Worm (Caenorhabditis elegans) whole organism, L1 larva: ENCODE data around the gene uda-1.

Experiments used
- C16A3.4 ChIP-seq: fragments of 150-350 bp; optimal IDR thresholded peaks from 2 replicates; lab custom pipeline; 2014; ENCODE audit warnings: missing biosample characterization, missing genetic modification characterization
- Y116A8C.19 ChIP-seq: sonication (generic microtip); optimal IDR thresholded peaks from 2 replicates; lab custom pipeline; 2016; ENCODE audit warnings: missing compliant biosample characterization, missing genetic modification characterization, borderline replicate concordance
- alr-1 ChIP-seq: fragments of 200-800 bp; sonication (Bioruptor generic); optimal IDR thresholded peaks from 2 replicates; lab custom pipeline; 2018; ENCODE audit warnings: borderline replicate concordance, mild to moderate bottlenecking, missing genetic modification characterization, missing compliant biosample characterization
- ama-1 ChIP-seq: fragments of 150-350 bp; optimal IDR thresholded peaks from 2 replicates; lab custom pipeline; 2014
- blmp-1 ChIP-seq: fragments of 150-350 bp; optimal IDR thresholded peaks from 2 replicates; lab custom pipeline; 2014; ENCODE audit warnings: missing biosample characterization, missing genetic modification characterization
- ceh-63 ChIP-seq: fragments of 200-800 bp; sonication (Bioruptor generic); optimal IDR thresholded peaks from 2 replicates; lab custom pipeline; 2018; ENCODE audit warnings: mild to moderate bottlenecking, missing genetic modification characterization, missing compliant biosample characterization
- ceh-8 ChIP-seq: fragments of 200-800 bp; sonication (Bioruptor generic); optimal IDR thresholded peaks from 2 replicates; lab custom pipeline; 2018; ENCODE audit warnings: mild to moderate bottlenecking, missing genetic modification characterization, moderate library complexity, missing compliant biosample characterization
- ces-1 ChIP-seq: fragments of 150-350 bp; optimal IDR thresholded peaks from 2 replicates; lab custom pipeline; 2014; ENCODE audit warnings: missing biosample characterization, missing genetic modification reagents, missing genetic modification characterization
- dpl-1 ChIP-seq, 3 experiments: fragments of 150-350 bp in 2 of 3; sonication (generic microtip) in 1 of 3; optimal IDR thresholded peaks; 2 replicates each; lab custom pipeline; 2014 to 2017; ENCODE audit warnings: missing biosample characterization in 3 of 3, missing genetic modification characterization in 3 of 3, missing genetic modification reagents in 3 of 3
- dsc-1 ChIP-seq: sonication (generic microtip); optimal IDR thresholded peaks from 2 replicates; lab custom pipeline; 2016; ENCODE audit warnings: mild to moderate bottlenecking, missing genetic modification characterization, missing compliant biosample characterization
- egl-13 ChIP-seq: sonication (generic microtip); optimal IDR thresholded peaks from 2 replicates; lab custom pipeline; 2016; ENCODE audit warnings: missing genotype, missing genetic modification reagents, missing genetic modification characterization, missing compliant biosample characterization
- egl-27 ChIP-seq, 2 experiments: fragments of 150-350 bp in 1 of 2; sonication (generic microtip); optimal IDR thresholded peaks; 3 replicates each; lab custom pipeline; 2017 to 2018; ENCODE audit warnings: missing biosample characterization in 2 of 2, missing genetic modification characterization in 2 of 2, missing genetic modification reagents in 2 of 2
- elt-2 ChIP-seq: sonication (generic microtip); optimal IDR thresholded peaks from 2 replicates; lab custom pipeline; 2016; ENCODE audit warnings: missing genetic modification characterization, mild to moderate bottlenecking, inconsistent platforms, missing compliant biosample characterization, missing genetic modification reagents
- elt-3 ChIP-seq, 6 experiments: fragments of 150-350 bp in 1 of 6; sonication (generic microtip); optimal IDR thresholded peaks; 2 replicates each; lab custom pipeline; 2017 to 2018; ENCODE audit warnings: missing biosample characterization in 6 of 6, missing genetic modification characterization in 6 of 6, inconsistent platforms in 1 of 6
- ets-5 ChIP-seq: fragments of 200-800 bp; sonication (Bioruptor generic); IDR thresholded peaks from 2 replicates; pipeline ENCODE4 v1.3.6; 2022; ENCODE audit warnings: missing genetic modification characterization, missing compliant biosample characterization
- fkh-10 ChIP-seq: sonication (generic microtip); optimal IDR thresholded peaks from 2 replicates; lab custom pipeline; 2017; ENCODE audit warnings: missing biosample characterization, missing genetic modification reagents, missing genetic modification characterization
- fkh-4 ChIP-seq: sonication (generic microtip); optimal IDR thresholded peaks from 2 replicates; lab custom pipeline; 2016; ENCODE audit warnings: missing compliant biosample characterization, missing genetic modification characterization, borderline replicate concordance
- fkh-8 ChIP-seq: sonication (generic microtip); optimal IDR thresholded peaks from 2 replicates; lab custom pipeline; 2016; ENCODE audit warnings: mild to moderate bottlenecking, missing genetic modification characterization, missing compliant biosample characterization
- hlh-17 ChIP-seq: fragments of 200-800 bp; sonication (Bioruptor generic); optimal IDR thresholded peaks from 2 replicates; lab custom pipeline; 2018; ENCODE audit warnings: missing genetic modification characterization, mild to moderate bottlenecking, missing compliant biosample characterization, moderate library complexity, borderline replicate concordance
- hpl-2 ChIP-seq: fragments of 150-350 bp; optimal IDR thresholded peaks from 2 replicates; lab custom pipeline; 2014; ENCODE audit warnings: missing biosample characterization, missing genetic modification reagents, missing genetic modification characterization
- isw-1 ChIP-seq: fragments of 200-800 bp; sonication (Bioruptor generic); IDR thresholded peaks from 2 replicates; pipeline ENCODE4 v1.3.6; 2022; ENCODE audit warnings: missing genetic modification characterization, missing compliant biosample characterization
- jun-1 ChIP-seq: fragments of 150-350 bp; optimal IDR thresholded peaks from 2 replicates; lab custom pipeline; 2014; ENCODE audit warnings: missing biosample characterization, missing genetic modification reagents, missing genetic modification characterization
- lin-13 ChIP-seq: fragments of 150-350 bp; optimal IDR thresholded peaks from 2 replicates; lab custom pipeline; 2014; ENCODE audit warnings: missing biosample characterization, missing genetic modification reagents, missing genetic modification characterization
- lin-14 ChIP-seq: fragments of 200-800 bp; sonication (Bioruptor generic); optimal IDR thresholded peaks from 2 replicates; lab custom pipeline; 2018; ENCODE audit warnings: mild to moderate bottlenecking, missing genetic modification characterization, moderate library complexity, missing compliant biosample characterization
- lin-15B ChIP-seq: fragments of 150-350 bp; sonication (generic microtip); optimal IDR thresholded peaks from 3 replicates; lab custom pipeline; 2014; ENCODE audit warnings: missing biosample characterization, missing genetic modification characterization
- lin-39 ChIP-seq: fragments of 150-350 bp; optimal IDR thresholded peaks from 2 replicates; lab custom pipeline; 2014; ENCODE audit warnings: missing biosample characterization, missing genetic modification reagents, missing genetic modification characterization
- lir-3 ChIP-seq: sonication (generic microtip); optimal IDR thresholded peaks from 2 replicates; lab custom pipeline; 2016; ENCODE audit warnings: mild to moderate bottlenecking, missing genetic modification characterization, moderate library complexity, missing compliant biosample characterization; ENCODE audit not compliant: poor library complexity
- lsy-2 ChIP-seq, 2 experiments: fragments of 150-350 bp; optimal IDR thresholded peaks; 2 replicates each; lab custom pipeline; 2014; ENCODE audit warnings: missing biosample characterization in 2 of 2, missing genetic modification characterization in 2 of 2
- mab-9 ChIP-seq: fragments of 200-800 bp; sonication (Bioruptor generic); IDR thresholded peaks from 2 replicates; pipeline ENCODE4 v1.3.6; 2022; ENCODE audit warnings: missing genetic modification reagents, missing genetic modification characterization, missing compliant biosample characterization
- mdl-1 ChIP-seq, 2 experiments: fragments of 150-350 bp; optimal IDR thresholded peaks; 2 replicates each; lab custom pipeline; 2014 to 2017; ENCODE audit warnings: missing biosample characterization in 2 of 2, missing genetic modification characterization in 2 of 2, inconsistent platforms in 1 of 2
- mef-2 ChIP-seq: fragments of 150-350 bp; optimal IDR thresholded peaks from 2 replicates; lab custom pipeline; 2014; ENCODE audit warnings: missing biosample characterization, missing genetic modification characterization
- nhr-12 ChIP-seq: sonication (generic microtip); optimal IDR thresholded peaks from 2 replicates; lab custom pipeline; 2017; ENCODE audit warnings: missing biosample characterization, missing genetic modification characterization
- nhr-19 ChIP-seq: fragments of 200-800 bp; sonication (Bioruptor generic); conservative IDR thresholded peaks from 2 replicates; pipeline ENCODE4 v1.3.6; 2022; ENCODE audit warnings: missing genetic modification characterization, missing compliant biosample characterization
- nhr-237 ChIP-seq: fragments of 150-350 bp; optimal IDR thresholded peaks from 2 replicates; lab custom pipeline; 2014; ENCODE audit warnings: missing biosample characterization, missing genetic modification characterization
- nhr-28 ChIP-seq: fragments of 150-350 bp; optimal IDR thresholded peaks from 2 replicates; lab custom pipeline; 2014; ENCODE audit warnings: missing biosample characterization, missing genetic modification characterization
- nhr-71 ChIP-seq: sonication (generic microtip); optimal IDR thresholded peaks from 2 replicates; lab custom pipeline; 2016; ENCODE audit warnings: mild to moderate bottlenecking, missing genetic modification characterization, moderate library complexity, missing compliant biosample characterization
- nhr-77 ChIP-seq: fragments of 150-350 bp; optimal IDR thresholded peaks from 2 replicates; lab custom pipeline; 2014; ENCODE audit warnings: missing biosample characterization, missing genetic modification characterization
- nhr-84 ChIP-seq: sonication (generic microtip); optimal IDR thresholded peaks from 2 replicates; lab custom pipeline; 2017; ENCODE audit warnings: missing biosample characterization, missing genetic modification characterization
- nhr-85 ChIP-seq: sonication (generic microtip); peaks from one replicate; lab custom pipeline; 2016; ENCODE audit warnings: missing genetic modification characterization, inconsistent platforms, missing compliant biosample characterization
- pag-3 ChIP-seq: sonication (generic microtip); optimal IDR thresholded peaks from 2 replicates; lab custom pipeline; 2017; ENCODE audit warnings: missing genetic modification characterization, mild to moderate bottlenecking, missing compliant biosample characterization, antibody characterized with exemption, borderline replicate concordance; ENCODE audit not compliant: insufficient read depth
- swsn-7 ChIP-seq: sonication (generic microtip); optimal IDR thresholded peaks from 2 replicates; lab custom pipeline; 2016; ENCODE audit warnings: missing genetic modification characterization, missing compliant biosample characterization
- unc-130 ChIP-seq: fragments of 150-350 bp; optimal IDR thresholded peaks from 2 replicates; lab custom pipeline; 2017; ENCODE audit warnings: missing biosample characterization, missing genetic modification characterization, inconsistent platforms
- unc-30 ChIP-seq: sonication (generic microtip); optimal IDR thresholded peaks from 2 replicates; lab custom pipeline; 2017; ENCODE audit warnings: missing biosample characterization, missing genetic modification characterization
- unc-98 ChIP-seq: fragments of 200-800 bp; sonication (Bioruptor generic); IDR thresholded peaks from 2 replicates; pipeline ENCODE4 v1.3.6; 2022; ENCODE audit warnings: missing genetic modification characterization, missing compliant biosample characterization
- vab-15 ChIP-seq: sonication (generic microtip); optimal IDR thresholded peaks from 2 replicates; lab custom pipeline; 2017; ENCODE audit warnings: missing genotype, mild to moderate bottlenecking, missing genetic modification characterization, missing compliant biosample characterization
- xbp-1 ChIP-seq: sonication (generic microtip); optimal IDR thresholded peaks from 2 replicates; lab custom pipeline; 2016; ENCODE audit warnings: missing genetic modification characterization, missing compliant biosample characterization
- zip-4 ChIP-seq: fragments of 200-800 bp; sonication (Bioruptor generic); optimal IDR thresholded peaks from 2 replicates; lab custom pipeline; 2018; ENCODE audit warnings: mild to moderate bottlenecking, missing genetic modification characterization, moderate library complexity, missing compliant biosample characterization

uda-1 gene

ce11 chrV:10036275-10036674 is 31.7 kb downstream of the uda-1 start, which contains the start of gene T06E8.2 (continued):
- TF ChIP-seq lsy-2 (tag; optimal IDR thresholded peaks at IDR 0.05; lab: Kevin White, UChicago) (peak; percentile 34 to 43), egl-27 (tag; optimal IDR thresholded peaks at IDR 0.05; lab: Kevin White, UChicago) (peak in 1 of 2 experiments; percentile 15)

- no peak for TF ChIP-seq mdl-1 (tag; optimal IDR thresholded peaks at IDR 0.05; lab: Kevin White, UChicago)
- no peak for TF ChIP-seq hpl-2
- no peak for TF ChIP-seq nhr-237
- TF ChIP-seq unc-98 (GFP tag; lab: Robert Waterston, UW): no peak
- TF ChIP-seq swsn-7 (tag; lab: Kevin White, UChicago): no peak
Observed at ce11 chrV:10037040-10037439, 32.5 kb downstream of the uda-1 start, which contains the start of gene F57A8.1. TSS of gene F57A8.1 (plus strand) at chrV:10037340.

ce11 chrV:10039837-10040236 is 35.3 kb downstream of the uda-1 start:
- TF ChIP-seq pag-3 (tag; lab: Kevin White, UChicago): no peak
- TF ChIP-seq elt-2 (tag; lab: Kevin White, UChicago): peak; percentile 85
- TF ChIP-seq nhr-12: no peak
- TF ChIP-seq egl-27 (tag; optimal IDR thresholded peaks at IDR 0.05; lab: Kevin White, UChicago): peak in 1 of 2 experiments; percentile 34
- TF ChIP-seq nhr-85 (tag; lab: Kevin White, UChicago): peak; percentile 73
- TF ChIP-seq zip-4 (GFP tag; lab: Kevin White, UChicago): no peak
- peak; percentile 28 for TF ChIP-seq C16A3.4 (tag; lab: Kevin White, UChicago)
- TF ChIP-seq vab-15 (tag; lab: Kevin White, UChicago): no peak
- no peak for TF ChIP-seq unc-98 (GFP tag; lab: Robert Waterston, UW)
- TF ChIP-seq ama-1: no peak
- no peak; the same call in 1 of the 2 replicates for TF ChIP-seq isw-1
- TF ChIP-seq fkh-8 (tag; lab: Kevin White, UChicago): peak; percentile 31
- TF ChIP-seq lin-39 (tag; lab: Kevin White, UChicago): no peak
- peak; percentile 70 for TF ChIP-seq jun-1 (tag; lab: Kevin White, UChicago)
- TF ChIP-seq dsc-1 (tag; lab: Kevin White, UChicago): peak; percentile 52
- peak; percentile 4 to 30 (median 7) for TF ChIP-seq dpl-1 (GFP tag; optimal IDR thresholded peaks at IDR 0.05; lab: Kevin White, UChicago)
- TF ChIP-seq unc-130 (tag; lab: Kevin White, UChicago): no peak
- TF ChIP-seq elt-3 (tag; optimal IDR thresholded peaks at IDR 0.05; lab: Kevin White, UChicago): peak in 3 of 6 experiments; percentile 7 to 49 (median 41)
- no peak for TF ChIP-seq hlh-17 (GFP tag; lab: Kevin White, UChicago)
- peak; percentile 25 for TF ChIP-seq ceh-8 (GFP tag; lab: Kevin White, UChicago)
- TF ChIP-seq nhr-84 (tag; lab: Kevin White, UChicago): no peak
- TF ChIP-seq alr-1 (tag; lab: Kevin White, UChicago): no peak
- TF ChIP-seq lir-3 (tag; lab: Kevin White, UChicago): no peak
- TF ChIP-seq nhr-237: no peak
- TF ChIP-seq egl-13: peak; percentile 24
- TF ChIP-seq ces-1: no peak
- no peak for TF ChIP-seq ets-5 (GFP tag; lab: Robert Waterston, UW)
- TF ChIP-seq lin-13 (GFP tag; lab: Kevin White, UChicago): peak; percentile 33
- peak; percentile 48 for TF ChIP-seq nhr-19 (GFP tag; lab: Robert Waterston, UW)
- TF ChIP-seq nhr-77: peak; percentile 61
- no peak for TF ChIP-seq fkh-10 (GFP tag; lab: Kevin White, UChicago)
- TF ChIP-seq blmp-1 (tag; lab: Kevin White, UChicago): peak; percentile 91
- TF ChIP-seq ceh-63 (GFP tag; lab: Kevin White, UChicago): no peak
- TF ChIP-seq Y116A8C.19: no peak
- TF ChIP-seq xbp-1 (tag; lab: Kevin White, UChicago): peak; percentile 26
- no peak for TF ChIP-seq unc-30 (tag; lab: Kevin White, UChicago)
- TF ChIP-seq lin-14 (GFP tag; lab: Kevin White, UChicago): peak; percentile 79
- no peak for TF ChIP-seq fkh-4 (tag; lab: Kevin White, UChicago)
- TF ChIP-seq nhr-71 (tag; lab: Kevin White, UChicago): peak; percentile 78
- no peak for TF ChIP-seq lin-15B (tag; lab: Kevin White, UChicago)
- TF ChIP-seq nhr-28 (tag; lab: Kevin White, UChicago): no peak
- no peak for TF ChIP-seq mef-2 (tag; lab: Kevin White, UChicago)
- peak in 1 of 2 experiments; percentile 60 for TF ChIP-seq mdl-1 (tag; optimal IDR thresholded peaks at IDR 0.05; lab: Kevin White, UChicago)
- no peak for TF ChIP-seq mab-9 (GFP tag; lab: Robert Waterston, UW)
